Fruit fly (Drosophila melanogaster) whole organism: ENCODE measurements around the gene CG5376.

Experiments
- CG8478 ChIP-seq: fragments of >200 bp; optimal IDR thresholded peaks from 2 replicates; lab custom pipeline; 2018; ENCODE audit warnings: inconsistent platforms
- Dll ChIP-seq: fragments of >200 bp; optimal IDR thresholded peaks from 2 replicates; lab custom pipeline; 2017
- EcR ChIP-seq, 2 experiments: fragments of >200 bp; optimal IDR thresholded peaks; 2 replicates each; lab custom pipeline; 2017; ENCODE audit warnings: missing biosample characterization in 2 of 2, missing genetic modification characterization in 2 of 2, missing genetic modification reagents in 2 of 2
- pan ChIP-seq: fragments of >200 bp; optimal IDR thresholded peaks from 2 replicates; lab custom pipeline; 2017
- psq ChIP-seq: fragments of >200 bp; optimal IDR thresholded peaks from 2 replicates; lab custom pipeline; 2017
- usp ChIP-seq: fragments of >200 bp; optimal IDR thresholded peaks from 2 replicates; lab custom pipeline; 2017; ENCODE audit warnings: missing biosample characterization, missing genetic modification characterization, mixed read lengths

The CG5376 gene

dm6 chr3R:22525546-22526352 lies 37.0 kb upstream of the CG5376 start:
- no peak for TF ChIP-seq EcR (GFP tag; optimal IDR thresholded peaks at IDR 0.05; lab: Kevin White, UChicago)
- no peak for TF ChIP-seq psq (lab: Kevin White, UChicago)
- TF ChIP-seq CG8478 (lab: Kevin White, UChicago), result no peak
- TF ChIP-seq pan (lab: Kevin White, UChicago), result no peak
- no peak for TF ChIP-seq usp (GFP tag; lab: Kevin White, UChicago)

- TF ChIP-seq EcR (GFP tag; optimal IDR thresholded peaks at IDR 0.05; lab: Kevin White, UChicago) (no peak), CG8478 (lab: Kevin White, UChicago) (no peak), usp (GFP tag; lab: Kevin White, UChicago) (no peak), psq (lab: Kevin White, UChicago) (no peak), pan (lab: Kevin White, UChicago) (no peak), Dll (lab: Kevin White, UChicago) (no peak)
Observed at dm6 chr3R:22525073-22525413, 36.3 kb upstream of the CG5376 start.

- TF ChIP-seq psq (lab: Kevin White, UChicago) (no peak), CG8478 (lab: Kevin White, UChicago) (no peak), Dll (lab: Kevin White, UChicago) (no peak), EcR (GFP tag; optimal IDR thresholded peaks at IDR 0.05; lab: Kevin White, UChicago) (no peak), pan (lab: Kevin White, UChicago) (no peak), usp (GFP tag; lab: Kevin White, UChicago) (no peak)
Observed at dm6 chr3R:22524344-22525072, 35.8 kb upstream of the CG5376 start.

- TF ChIP-seq Dll (lab: Kevin White, UChicago) (no peak), psq (lab: Kevin White, UChicago) (no peak), pan (lab: Kevin White, UChicago) (no peak), usp (GFP tag; lab: Kevin White, UChicago) (no peak), CG8478 (lab: Kevin White, UChicago) (no peak), EcR (GFP tag; optimal IDR thresholded peaks at IDR 0.05; lab: Kevin White, UChicago) (no peak)
Observed at dm6 chr3R:22522859-22523258, 34.1 kb upstream of the CG5376 start.

- TF ChIP-seq Dll (lab: Kevin White, UChicago) (no peak), psq (lab: Kevin White, UChicago) (no peak), EcR (GFP tag; optimal IDR thresholded peaks at IDR 0.05; lab: Kevin White, UChicago) (no peak), usp (GFP tag; lab: Kevin White, UChicago) (no peak), CG8478 (lab: Kevin White, UChicago) (no peak)
Observed at dm6 chr3R:22522042-22522441, 33.3 kb upstream of the CG5376 start.

- TF ChIP-seq usp (GFP tag; lab: Kevin White, UChicago) (no peak), psq (lab: Kevin White, UChicago) (no peak), EcR (GFP tag; optimal IDR thresholded peaks at IDR 0.05; lab: Kevin White, UChicago) (no peak), Dll (lab: Kevin White, UChicago) (no peak), CG8478 (lab: Kevin White, UChicago) (no peak), pan (lab: Kevin White, UChicago) (no peak)
Observed at dm6 chr3R:22520481-22520880, 31.7 kb upstream of the CG5376 start.

dm6 chr3R:22518760-22519159 lies 30.0 kb upstream of the CG5376 start:
- TF ChIP-seq EcR (GFP tag; optimal IDR thresholded peaks at IDR 0.05; lab: Kevin White, UChicago) (no peak), Dll (lab: Kevin White, UChicago) (no peak), CG8478 (lab: Kevin White, UChicago) (no peak), usp (GFP tag; lab: Kevin White, UChicago) (no peak), psq (lab: Kevin White, UChicago) (no peak), pan (lab: Kevin White, UChicago) (no peak)

dm6 chr3R:22518285-22518684 lies 29.5 kb upstream of the CG5376 start:
- TF ChIP-seq psq (lab: Kevin White, UChicago) (no peak), CG8478 (lab: Kevin White, UChicago) (no peak), usp (GFP tag; lab: Kevin White, UChicago) (no peak), pan (lab: Kevin White, UChicago) (no peak), EcR (GFP tag; optimal IDR thresholded peaks at IDR 0.05; lab: Kevin White, UChicago) (no peak), Dll (lab: Kevin White, UChicago) (no peak)

- TF ChIP-seq CG8478 (lab: Kevin White, UChicago), result no peak
- no peak for TF ChIP-seq usp (GFP tag; lab: Kevin White, UChicago)
- no peak for TF ChIP-seq Dll (lab: Kevin White, UChicago)
- no peak for TF ChIP-seq pan (lab: Kevin White, UChicago)
- TF ChIP-seq EcR (GFP tag; optimal IDR thresholded peaks at IDR 0.05; lab: Kevin White, UChicago), result no peak
- no peak for TF ChIP-seq psq (lab: Kevin White, UChicago)
Observed at dm6 chr3R:22515384-22515783, 26.6 kb upstream of the CG5376 start.

- TF ChIP-seq CG8478 (lab: Kevin White, UChicago) (no peak), psq (lab: Kevin White, UChicago) (no peak), pan (lab: Kevin White, UChicago) (no peak), Dll (lab: Kevin White, UChicago) (no peak), EcR (GFP tag; optimal IDR thresholded peaks at IDR 0.05; lab: Kevin White, UChicago) (no peak), usp (GFP tag; lab: Kevin White, UChicago) (no peak)
Observed at dm6 chr3R:22503630-22504029, 14.9 kb upstream of the CG5376 start.

- TF ChIP-seq CG8478 (lab: Kevin White, UChicago), result no peak
- TF ChIP-seq EcR (GFP tag; optimal IDR thresholded peaks at IDR 0.05; lab: Kevin White, UChicago), result no peak
- TF ChIP-seq usp (GFP tag; lab: Kevin White, UChicago), result no peak
- no peak for TF ChIP-seq pan (lab: Kevin White, UChicago)
- no peak for TF ChIP-seq psq (lab: Kevin White, UChicago)
- no peak for TF ChIP-seq Dll (lab: Kevin White, UChicago)
Observed at dm6 chr3R:22497025-22497424, 8.3 kb upstream of the CG5376 start, which contains the start of gene Octbeta1R. Octbeta1R (plus strand) TSS chr3R:22497215.
